Worm (Caenorhabditis elegans): ENCODE results near the gene pde-2.
"Not testable (repeated sequence)": the region's sequence is repeated elsewhere in the genome, so short reads cannot be mapped to it uniquely, and the experiment has no call there.

Gene pde-2

ce11 chrIII:8981847-8982479 is at the start of gene pde-2:
pde-2 (minus strand) TSS chrIII:8981897.
- no peak for TF ChIP-seq unc-62 (GFP tag; optimal IDR thresholded peaks at IDR 0.05)

- TF ChIP-seq unc-62 (GFP tag; optimal IDR thresholded peaks at IDR 0.05), result no peak
Observed at ce11 chrIII:9030818-9031217, 49.1 kb upstream of the pde-2 start.

ce11 chrIII:9026951-9027350 is 45.3 kb upstream of the pde-2 start, which contains the start of gene F59B2.13:
F59B2.13 (minus strand) TSS chrIII:9027051.
- TF ChIP-seq unc-62 (GFP tag; optimal IDR thresholded peaks at IDR 0.05), result no peak

ce11 chrIII:9023601-9024000 is 41.9 kb upstream of the pde-2 start:
- no peak for TF ChIP-seq unc-62 (GFP tag; optimal IDR thresholded peaks at IDR 0.05)

- TF ChIP-seq unc-62 (GFP tag; optimal IDR thresholded peaks at IDR 0.05), result no peak
Observed at ce11 chrIII:9022535-9022934, 40.8 kb upstream of the pde-2 start, which contains the start of gene F59B2.14. F59B2.14 (minus strand) TSS chrIII:9022635.

- no peak for TF ChIP-seq unc-62 (GFP tag; optimal IDR thresholded peaks at IDR 0.05)
Observed at ce11 chrIII:9017181-9017651, 35.5 kb upstream of the pde-2 start, which contains the start of gene F59B2.12. F59B2.12 (plus strand) TSS chrIII:9017601.

ce11 chrIII:9012309-9012708 is 30.6 kb upstream of the pde-2 start, which contains the start of gene F59B2.9:
F59B2.9 (minus strand) TSS chrIII:9012409.
- TF ChIP-seq unc-62 (GFP tag; optimal IDR thresholded peaks at IDR 0.05), result no peak

- TF ChIP-seq unc-62 (GFP tag; optimal IDR thresholded peaks at IDR 0.05), result no peak
Observed at ce11 chrIII:9010047-9010446, 28.4 kb upstream of the pde-2 start, which contains the start of gene F59B2.8. F59B2.8 (minus strand) TSS chrIII:9010197.

- TF ChIP-seq unc-62 (GFP tag; optimal IDR thresholded peaks at IDR 0.05), result no peak
Observed at ce11 chrIII:9007183-9007582, 25.5 kb upstream of the pde-2 start.

ce11 chrIII:9005905-9006372 is 24.2 kb upstream of the pde-2 start, which contains the start of gene rab-6.1:
rab-6.1 (minus strand) TSS chrIII:9005955.
- not testable (repeated sequence) for TF ChIP-seq unc-62 (GFP tag; optimal IDR thresholded peaks at IDR 0.05)

- no peak for TF ChIP-seq unc-62 (GFP tag; optimal IDR thresholded peaks at IDR 0.05)
Observed at ce11 chrIII:9004658-9005057, 23.0 kb upstream of the pde-2 start.

ce11 chrIII:9002545-9002944 is 20.8 kb upstream of the pde-2 start, which contains the start of the genes F59B2.15 and zif-1:
F59B2.15 (minus strand) TSS chrIII:9002645.
zif-1 (plus strand) TSS chrIII:9002779.
- no peak for TF ChIP-seq unc-62 (GFP tag; optimal IDR thresholded peaks at IDR 0.05)

- TF ChIP-seq unc-62 (GFP tag; optimal IDR thresholded peaks at IDR 0.05), result no peak
Observed at ce11 chrIII:9001899-9002298, 20.2 kb upstream of the pde-2 start, which contains the start of gene rpn-6.2. rpn-6.2 (minus strand) TSS chrIII:9001999.

- no peak for TF ChIP-seq unc-62 (GFP tag; optimal IDR thresholded peaks at IDR 0.05)
Observed at ce11 chrIII:9001491-9001890, 19.8 kb upstream of the pde-2 start.

ce11 chrIII:8999508-8999907 is 17.8 kb upstream of the pde-2 start, which contains the start of gene F59B2.3:
F59B2.3 (minus strand) TSS chrIII:8999766.
- no peak for TF ChIP-seq unc-62 (GFP tag; optimal IDR thresholded peaks at IDR 0.05)

- TF ChIP-seq unc-62 (GFP tag; optimal IDR thresholded peaks at IDR 0.05), result no peak
Observed at ce11 chrIII:8998884-8999283, 17.2 kb upstream of the pde-2 start.

ce11 chrIII:8997821-8998220 is 16.1 kb upstream of the pde-2 start:
- TF ChIP-seq unc-62 (GFP tag; optimal IDR thresholded peaks at IDR 0.05), result no peak

Data from whole organism, dauer.